Fruit fly (Drosophila melanogaster) Kc167 (cell line): ENCODE measurements around the gene CG7706.

Source experiments
- Myc ChIP-seq: fragments of >200 bp; optimal IDR thresholded peaks from 2 replicates; lab custom pipeline; 2017; ENCODE audit warnings: missing external identifiers
- Sin3A ChIP-seq: fragments of >200 bp; optimal IDR thresholded peaks from 2 replicates; lab custom pipeline; 2018; ENCODE audit warnings: missing external identifiers
- h ChIP-seq: fragments of >200 bp; optimal IDR thresholded peaks from 3 replicates; lab custom pipeline; 2018; ENCODE audit warnings: missing external identifiers
- insv ChIP-seq: fragments of >200 bp; optimal IDR thresholded peaks from 3 replicates; lab custom pipeline; 2018; ENCODE audit warnings: missing external identifiers
- psq ChIP-seq: fragments of >200 bp; optimal IDR thresholded peaks from 2 replicates; lab custom pipeline; 2017; ENCODE audit warnings: missing external identifiers
- ttk ChIP-seq: sonication (Bioruptor generic); optimal IDR thresholded peaks from 2 replicates; lab custom pipeline; 2017; ENCODE audit warnings: missing external identifiers

- TF ChIP-seq h (lab: Kevin White, UChicago) (no peak), insv (lab: Kevin White, UChicago) (no peak), ttk (lab: Kevin White, UChicago) (no peak), psq (lab: Kevin White, UChicago) (no peak), Sin3A (lab: Kevin White, UChicago) (no peak), Myc (no peak)
These were observed 6.4 kb upstream of the CG7706 start, which contains the start of gene CG31230 for dm6 chr3R:18671112-18671729.
